Fruit fly (Drosophila melanogaster) whole organism, embryonic: ENCODE measurements around the gene PNKP.
A peak's percentile ranks its signal among the peaks of the same experiment; 100 is the strongest.

Experiments
- ATbp ChIP-seq: fragments of 200-800 bp; sonication (Bioruptor generic); optimal IDR thresholded peaks from 2 replicates; lab custom pipeline; 2017; ENCODE audit warnings: missing biosample characterization, mild to moderate bottlenecking, missing genetic modification characterization, missing genetic modification reagents
- Atf-2 ChIP-seq: fragments of 200-800 bp; sonication (Bioruptor generic); optimal IDR thresholded peaks from 2 replicates; lab custom pipeline; 2016; ENCODE audit warnings: missing biosample characterization, missing genetic modification characterization
- Atf6 ChIP-seq: fragments of 200-800 bp; sonication (Bioruptor generic); IDR thresholded peaks from 2 replicates; pipeline ENCODE4 v1.3.6; 2022; ENCODE audit warnings: missing biosample characterization, missing genetic modification characterization
- B-H1 ChIP-seq: fragments of 200-800 bp; sonication (Bioruptor generic); IDR thresholded peaks from 3 replicates; pipeline ENCODE4 v1.3.6; 2022; ENCODE audit warnings: missing biosample characterization, missing genetic modification characterization
- Bgb ChIP-seq: fragments of 200-800 bp; sonication (Bioruptor generic); IDR thresholded peaks from 2 replicates; pipeline ENCODE4 v1.3.6; 2022; ENCODE audit warnings: missing biosample characterization, missing genetic modification characterization; ENCODE audit not compliant: partially characterized antibody
- CG12391 ChIP-seq: fragments of 200-800 bp; sonication (Bioruptor generic); optimal IDR thresholded peaks from 3 replicates; lab custom pipeline; 2018; ENCODE audit warnings: missing biosample characterization, mild to moderate bottlenecking, missing genetic modification characterization, moderate library complexity
- CG12659 ChIP-seq: fragments of 200-800 bp; sonication (Bioruptor generic); optimal IDR thresholded peaks from 3 replicates; lab custom pipeline; 2017; ENCODE audit warnings: mild to moderate bottlenecking, missing biosample characterization, missing genetic modification reagents, missing genetic modification characterization
- CG13287 ChIP-seq: fragments of 200-800 bp; sonication (Bioruptor generic); IDR thresholded peaks from 2 replicates; pipeline ENCODE4 v1.3.6; 2022; ENCODE audit warnings: missing biosample characterization, missing genetic modification characterization; ENCODE audit not compliant: partially characterized antibody
- CG13424 ChIP-seq: fragments of 200-800 bp; sonication (Bioruptor generic); optimal IDR thresholded peaks from 2 replicates; lab custom pipeline; 2019; ENCODE audit warnings: missing biosample characterization, mild to moderate bottlenecking, missing genetic modification characterization, moderate library complexity
- CG13894 ChIP-seq: fragments of 200-800 bp; sonication (Bioruptor generic); optimal IDR thresholded peaks from 3 replicates; lab custom pipeline; 2018; ENCODE audit warnings: missing biosample characterization, mild to moderate bottlenecking, missing genetic modification characterization, moderate library complexity
- CG14050 ChIP-seq: fragments of 200-800 bp; sonication (Bioruptor generic); IDR thresholded peaks from 3 replicates; pipeline ENCODE4 v1.3.6; 2022; ENCODE audit warnings: missing biosample characterization, missing genetic modification characterization
- CG14667 ChIP-seq: fragments of 200-800 bp; sonication (Bioruptor generic); IDR thresholded peaks from 2 replicates; pipeline ENCODE4 v1.3.6; 2022; ENCODE audit warnings: missing biosample characterization, missing genetic modification characterization
- CG2199 ChIP-seq: fragments of 200-800 bp; sonication (Bioruptor generic); IDR thresholded peaks from 3 replicates; pipeline ENCODE4 v1.3.6; 2022; ENCODE audit warnings: missing biosample characterization, missing genetic modification characterization
- CG2202 ChIP-seq: fragments of 200-800 bp; sonication (Bioruptor generic); optimal IDR thresholded peaks from 2 replicates; lab custom pipeline; 2018; ENCODE audit warnings: missing biosample characterization, mild to moderate bottlenecking, missing genetic modification characterization
- CG31441 ChIP-seq: fragments of 200-800 bp; sonication (Bioruptor generic); IDR thresholded peaks from 2 replicates; pipeline ENCODE4 v1.3.6; 2022; ENCODE audit warnings: missing biosample characterization, missing genetic modification characterization
- CG3726 ChIP-seq: fragments of 200-800 bp; sonication (Bioruptor generic); IDR thresholded peaks from 3 replicates; pipeline ENCODE4, ENCODE4 v1.3.6; 2022; ENCODE audit warnings: missing biosample characterization, missing genetic modification characterization
- CG3847 ChIP-seq: fragments of 200-800 bp; sonication (Bioruptor generic); IDR thresholded peaks from 2 replicates; pipeline ENCODE4 v1.3.6; 2022; ENCODE audit warnings: missing biosample characterization, missing genetic modification characterization
- CG7987 ChIP-seq: fragments of 200-800 bp; sonication (Bioruptor generic); optimal IDR thresholded peaks from 2 replicates; lab custom pipeline; 2018; ENCODE audit warnings: missing biosample characterization, mild to moderate bottlenecking, missing genetic modification characterization, moderate library complexity
- CG9817 ChIP-seq: fragments of 200-800 bp; sonication (Bioruptor generic); optimal IDR thresholded peaks from 2 replicates; lab custom pipeline; 2018; ENCODE audit warnings: missing biosample characterization, mild to moderate bottlenecking, missing genetic modification characterization, moderate library complexity
- CTCF ChIP-seq: fragments of 200-800 bp; sonication (Bioruptor generic); optimal IDR thresholded peaks from 2 replicates; lab custom pipeline; 2017; ENCODE audit warnings: missing biosample characterization, mild to moderate bottlenecking, missing genetic modification characterization, moderate library complexity
- D ChIP-seq, 2 experiments: fragments of 200-800 bp in 1 of 2; fragments of >200 bp in 1 of 2; sonication (Bioruptor generic) in 1 of 2; optimal IDR thresholded peaks; 2 replicates in 1 of 2; 3 replicates in 1 of 2; lab custom pipeline; 2017; ENCODE audit warnings: mild to moderate bottlenecking in 1 of 2, missing biosample characterization in 1 of 2, missing genetic modification characterization in 1 of 2, missing genetic modification reagents in 1 of 2
- Dll ChIP-seq: fragments of 200-800 bp; sonication (Bioruptor generic); IDR thresholded peaks from 4 replicates; pipeline ENCODE4 v1.3.6; 2022; ENCODE audit warnings: missing biosample characterization, missing genetic modification characterization; ENCODE audit not compliant: partially characterized antibody
- Hand ChIP-seq: fragments of 200-800 bp; sonication (Bioruptor generic); optimal IDR thresholded peaks from 2 replicates; lab custom pipeline; 2017; ENCODE audit warnings: mild to moderate bottlenecking, missing biosample characterization, missing genetic modification reagents, missing genetic modification characterization
- HmgZ ChIP-seq: fragments of 200-800 bp; sonication (Bioruptor generic); optimal IDR thresholded peaks from 2 replicates; lab custom pipeline; 2018; ENCODE audit warnings: missing biosample characterization, mild to moderate bottlenecking, missing genetic modification characterization
- Oli ChIP-seq: fragments of 200-800 bp; sonication (Bioruptor generic); optimal IDR thresholded peaks from 2 replicates; lab custom pipeline; 2018; ENCODE audit warnings: missing biosample characterization, mild to moderate bottlenecking, missing genetic modification characterization, moderate library complexity
- Pdp1 ChIP-seq, 2 experiments: fragments of 200-800 bp; sonication (Bioruptor generic); optimal IDR thresholded peaks; 3 replicates each; lab custom pipeline; 2016; ENCODE audit warnings: missing biosample characterization in 2 of 2, missing genetic modification characterization in 2 of 2, mild to moderate bottlenecking in 1 of 2, moderate library complexity in 1 of 2
- Poxn ChIP-seq: fragments of 200-800 bp; sonication (Bioruptor generic); IDR thresholded peaks from 2 replicates; pipeline ENCODE4 v1.3.6; 2022; ENCODE audit warnings: missing biosample characterization, missing genetic modification characterization
- Sry-β ChIP-seq: fragments of 200-800 bp; sonication (Bioruptor generic); optimal IDR thresholded peaks from 2 replicates; lab custom pipeline; 2018; ENCODE audit warnings: missing biosample characterization, mild to moderate bottlenecking, missing genetic modification characterization, moderate library complexity
- Xbp1 ChIP-seq: fragments of 200-800 bp; sonication (Bioruptor generic); optimal IDR thresholded peaks from 3 replicates; lab custom pipeline; 2016; ENCODE audit warnings: missing biosample characterization, mild to moderate bottlenecking, missing genetic modification characterization
- amos ChIP-seq: fragments of 200-800 bp; sonication (Bioruptor generic); IDR thresholded peaks from 2 replicates; pipeline ENCODE4 v1.3.6; 2022; ENCODE audit warnings: missing biosample characterization, missing genetic modification characterization; ENCODE audit not compliant: partially characterized antibody
- ara ChIP-seq: fragments of 200-800 bp; sonication (Bioruptor generic); IDR thresholded peaks from 2 replicates; pipeline ENCODE4 v1.3.6; 2022; ENCODE audit warnings: missing biosample characterization, missing genetic modification characterization
- bigmax ChIP-seq: fragments of 200-800 bp; sonication (Bioruptor generic); optimal IDR thresholded peaks from 2 replicates; lab custom pipeline; 2018; ENCODE audit warnings: missing biosample characterization, mild to moderate bottlenecking, missing genetic modification characterization
- bsh ChIP-seq, 2 experiments: fragments of 200-800 bp; sonication (Bioruptor generic); optimal IDR thresholded peaks; 2 replicates each; lab custom pipeline; 2017 to 2018; ENCODE audit warnings: mild to moderate bottlenecking in 2 of 2, missing biosample characterization in 2 of 2, missing genetic modification characterization in 2 of 2, moderate library complexity in 1 of 2
- cad ChIP-seq: fragments of >200 bp; optimal IDR thresholded peaks from 2 replicates; lab custom pipeline; 2017; ENCODE audit warnings: missing biosample characterization, missing genetic modification characterization
- cwo ChIP-seq: fragments of 200-800 bp; sonication (Bioruptor generic); optimal IDR thresholded peaks from 3 replicates; lab custom pipeline; 2017; ENCODE audit warnings: missing biosample characterization, missing genetic modification characterization, mild to moderate bottlenecking, moderate library complexity, missing genetic modification reagents
- dati ChIP-seq: fragments of 200-800 bp; sonication (Bioruptor generic); IDR thresholded peaks from 2 replicates; pipeline ENCODE4 v1.3.6; 2022; ENCODE audit warnings: missing biosample characterization, missing genetic modification characterization
- dmrt11E ChIP-seq: fragments of 200-800 bp; sonication (Bioruptor generic); optimal IDR thresholded peaks from 3 replicates; lab custom pipeline; 2018; ENCODE audit warnings: missing biosample characterization, mild to moderate bottlenecking, missing genetic modification characterization, moderate library complexity
- fd64A ChIP-seq: fragments of 200-800 bp; sonication (Bioruptor generic); optimal IDR thresholded peaks from 3 replicates; lab custom pipeline; 2018; ENCODE audit warnings: missing biosample characterization, mild to moderate bottlenecking, missing genetic modification characterization
- insv ChIP-seq, 2 experiments: fragments of 200-800 bp; sonication (Bioruptor generic); optimal IDR thresholded peaks; 3 replicates each; lab custom pipeline; 2016 to 2018; ENCODE audit warnings: missing biosample characterization in 2 of 2, missing genetic modification characterization in 2 of 2
- jumu ChIP-seq: fragments of 200-800 bp; sonication (Bioruptor generic); optimal IDR thresholded peaks from 3 replicates; lab custom pipeline; 2016; ENCODE audit warnings: missing biosample characterization, missing genetic modification characterization
- klu ChIP-seq: fragments of 200-800 bp; sonication (Bioruptor generic); IDR thresholded peaks from 2 replicates; pipeline ENCODE4 v1.3.6; 2022; ENCODE audit warnings: missing biosample characterization, missing genetic modification characterization
- lab ChIP-seq: fragments of 200-800 bp; sonication (Bioruptor generic); optimal IDR thresholded peaks from 3 replicates; lab custom pipeline; 2017; ENCODE audit warnings: missing biosample characterization, missing genetic modification characterization, mild to moderate bottlenecking, moderate library complexity, missing genetic modification reagents
- nerfin-1 ChIP-seq: fragments of 200-800 bp; sonication (Bioruptor generic); optimal IDR thresholded peaks from 3 replicates; lab custom pipeline; 2019; ENCODE audit warnings: missing biosample characterization, mild to moderate bottlenecking, missing genetic modification characterization, moderate library complexity
- schlank ChIP-seq: fragments of 200-800 bp; sonication (Bioruptor generic); optimal IDR thresholded peaks from 2 replicates; lab custom pipeline; 2018; ENCODE audit warnings: missing biosample characterization, mild to moderate bottlenecking, missing genetic modification characterization
- sna ChIP-seq: fragments of 200-800 bp; sonication (Bioruptor generic); IDR thresholded peaks from 2 replicates; pipeline ENCODE4 v1.3.6; 2022; ENCODE audit warnings: missing biosample characterization, missing genetic modification characterization; ENCODE audit not compliant: partially characterized antibody
- tna ChIP-seq: fragments of 200-800 bp; sonication (Bioruptor generic); IDR thresholded peaks from 2 replicates; pipeline ENCODE4 v1.3.6; 2022; ENCODE audit warnings: missing biosample characterization, missing genetic modification characterization; ENCODE audit not compliant: partially characterized antibody
- trem ChIP-seq: fragments of 200-800 bp; optimal IDR thresholded peaks from 3 replicates; lab custom pipeline; 2019; ENCODE audit warnings: missing biosample characterization, mild to moderate bottlenecking, missing genetic modification characterization, moderate library complexity
- vvl ChIP-seq: fragments of 200-800 bp; sonication (Bioruptor generic); IDR thresholded peaks from 2 replicates; pipeline ENCODE4 v1.3.6; 2022; ENCODE audit warnings: missing biosample characterization, missing genetic modification characterization

Gene PNKP

DNA sequence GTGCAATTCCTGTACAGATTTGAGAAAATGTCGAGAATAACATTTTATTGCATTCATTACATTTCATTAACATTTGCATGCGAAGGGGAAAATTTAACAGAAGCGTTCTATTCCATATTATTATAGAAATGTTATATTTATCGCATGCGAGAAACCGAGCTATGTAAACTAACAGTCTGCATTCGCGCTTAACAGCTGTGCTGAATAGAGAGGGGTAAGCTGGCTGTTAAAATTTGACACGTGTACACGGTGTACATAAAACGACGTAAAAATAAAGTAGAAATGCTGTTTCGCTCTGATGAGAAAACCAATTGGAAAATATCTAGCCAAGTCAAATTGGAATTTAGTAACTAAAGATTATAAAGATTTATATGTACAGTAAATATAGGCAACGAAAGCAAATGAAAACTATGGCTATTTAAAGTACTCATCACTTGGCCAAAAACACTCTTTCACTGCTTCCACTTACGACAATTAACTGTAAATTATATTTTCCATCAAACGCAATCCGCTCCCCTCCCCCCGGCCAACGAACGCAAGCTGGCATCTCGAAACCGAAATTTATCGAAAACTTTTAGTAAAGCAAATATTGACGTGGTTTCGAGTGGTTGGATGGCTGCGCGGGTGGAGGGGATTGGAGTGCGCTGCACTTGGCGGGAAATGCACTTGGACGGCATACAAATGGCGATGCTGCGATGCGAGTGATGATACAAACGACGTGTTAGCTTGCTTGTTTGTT, 37.0 kb downstream of the PNKP start (continued):
- TF ChIP-seq CG3847 (no peak), Oli (tag; lab: Kevin White, UChicago) (no peak), CTCF (GFP tag; lab: Kevin White, UChicago) (peak; percentile 73), Bgb (GFP tag; lab: Robert Waterston, UW) (peak; percentile 70), Pdp1 (GFP tag; optimal IDR thresholded peaks at IDR 0.05; lab: Kevin White, UChicago) (no peak), CG12391 (tag; lab: Kevin White, UChicago) (no peak), D (optimal IDR thresholded peaks at IDR 0.05; lab: Kevin White, UChicago) (peak; percentile 37), D (GFP tag; optimal IDR thresholded peaks at IDR 0.05; lab: Kevin White, UChicago) (no peak), Xbp1 (GFP tag; lab: Kevin White, UChicago) (no peak), Dll (GFP tag; lab: Robert Waterston, UW) (peak; percentile 25; the same call in 1 of the 4 replicates), CG14050 (no peak), klu (GFP tag; lab: Robert Waterston, UW) (no peak), jumu (GFP tag; lab: Kevin White, UChicago) (no peak), amos (peak; percentile 68), cwo (peak; percentile 55), CG31441 (no peak), CG9817 (tag; lab: Kevin White, UChicago) (no peak), bsh (GFP tag; optimal IDR thresholded peaks at IDR 0.05; lab: Kevin White, UChicago) (no peak), cad (GFP tag; lab: Kevin White, UChicago) (no peak), Sry-β (GFP tag; lab: Kevin White, UChicago) (peak; percentile 73), Atf-2 (GFP tag; lab: Kevin White, UChicago) (no peak), CG13287 (GFP tag; lab: Robert Waterston, UW) (peak; percentile 23; the same call in 1 of the 2 replicates), sna (no peak), dmrt11E (tag; lab: Kevin White, UChicago) (no peak), Poxn (no peak), CG3726 (GFP tag; lab: Robert Waterston, UW) (no peak), CG14667 (GFP tag; lab: Robert Waterston, UW) (no peak), CG2199 (GFP tag; lab: Robert Waterston, UW) (peak; percentile 45; the same call in 1 of the 3 replicates), Hand (GFP tag; lab: Kevin White, UChicago) (no peak), Atf6 (GFP tag; lab: Robert Waterston, UW) (0 out of 2 replicates have a peak, but pooled peaks have one; percentile 17), HmgZ (tag; lab: Kevin White, UChicago) (no peak), B-H1 (GFP tag; lab: Robert Waterston, UW) (no peak), CG7987 (GFP tag; lab: Kevin White, UChicago) (no peak), bigmax (GFP tag; lab: Kevin White, UChicago) (no peak), lab (GFP tag; lab: Kevin White, UChicago) (no peak), tna (GFP tag; lab: Robert Waterston, UW) (no peak), vvl (GFP tag; lab: Robert Waterston, UW) (no peak), fd64A (GFP tag; lab: Kevin White, UChicago) (no peak), nerfin-1 (no peak), dati (GFP tag; lab: Robert Waterston, UW) (no peak), CG13424 (tag; lab: Kevin White, UChicago) (no peak), CG12659 (no peak), insv (GFP tag; optimal IDR thresholded peaks at IDR 0.05; lab: Kevin White, UChicago) (peak; percentile 98 to 100), ara (GFP tag; lab: Robert Waterston, UW) (no peak), ATbp (peak; percentile 51), CG2202 (tag; lab: Kevin White, UChicago) (no peak), trem (peak; percentile 6), CG13894 (no peak), schlank (tag; lab: Kevin White, UChicago) (no peak)
